Worm (Caenorhabditis elegans) whole organism, mixed stage, embryonic: Measurements from ENCODE around the gene Y71H2AM.3.

Experiments
- bed-3 ChIP-seq: fragments of 200-800 bp; sonication (Bioruptor generic); optimal IDR thresholded peaks from 3 replicates; lab custom pipeline; 2018; ENCODE audit warnings: mild to moderate bottlenecking, missing genetic modification characterization, moderate library complexity, missing compliant biosample characterization
- blmp-1 ChIP-seq: fragments of 150-350 bp; optimal IDR thresholded peaks from 2 replicates; lab custom pipeline; 2014; ENCODE audit warnings: missing biosample characterization, missing genetic modification characterization
- ceh-83 ChIP-seq: fragments of 200-800 bp; sonication (Bioruptor generic); optimal IDR thresholded peaks from 2 replicates; lab custom pipeline; 2018; ENCODE audit warnings: mild to moderate bottlenecking, missing genetic modification characterization, missing compliant biosample characterization
- ces-1 ChIP-seq: fragments of 150-350 bp; optimal IDR thresholded peaks from 2 replicates; lab custom pipeline; 2014; ENCODE audit warnings: missing biosample characterization, missing genetic modification reagents, missing genetic modification characterization
- elt-1 ChIP-seq: sonication (generic microtip); optimal IDR thresholded peaks from 2 replicates; lab custom pipeline; 2017; ENCODE audit warnings: missing genetic modification characterization, mild to moderate bottlenecking, missing compliant biosample characterization, antibody characterized with exemption, moderate library complexity, borderline replicate concordance; ENCODE audit not compliant: insufficient read depth
- elt-3 ChIP-seq: fragments of 150-350 bp; optimal IDR thresholded peaks from 2 replicates; lab custom pipeline; 2014; ENCODE audit warnings: missing biosample characterization, missing genetic modification characterization
- flh-1 ChIP-seq: fragments of 200-800 bp; sonication (Bioruptor generic); optimal IDR thresholded peaks from 2 replicates; lab custom pipeline; 2018; ENCODE audit warnings: mild to moderate bottlenecking, missing genetic modification characterization, moderate library complexity, missing compliant biosample characterization
- hlh-1 ChIP-seq: fragments of 150-350 bp; optimal IDR thresholded peaks from 2 replicates; lab custom pipeline; 2014; ENCODE audit warnings: missing biosample characterization, missing genetic modification reagents, missing genetic modification characterization
- lsy-2 ChIP-seq: fragments of 150-350 bp; optimal IDR thresholded peaks from 2 replicates; lab custom pipeline; 2014; ENCODE audit warnings: missing biosample characterization, missing genetic modification characterization
- nhr-237 ChIP-seq: fragments of 150-350 bp; optimal IDR thresholded peaks from 2 replicates; lab custom pipeline; 2014; ENCODE audit warnings: missing biosample characterization, missing genetic modification characterization
- nhr-28 ChIP-seq: fragments of 150-350 bp; optimal IDR thresholded peaks from 2 replicates; lab custom pipeline; 2014; ENCODE audit warnings: missing biosample characterization, missing genetic modification characterization
- pha-4 ChIP-seq: fragments of 150-350 bp; optimal IDR thresholded peaks from 2 replicates; lab custom pipeline; 2018; ENCODE audit warnings: missing biosample characterization, missing genetic modification reagents, missing genetic modification characterization
- unc-39 ChIP-seq: fragments of 150-350 bp; optimal IDR thresholded peaks from 2 replicates; lab custom pipeline; 2014; ENCODE audit warnings: missing biosample characterization, missing genetic modification characterization
- zip-8 ChIP-seq: fragments of 150-350 bp; optimal IDR thresholded peaks from 2 replicates; lab custom pipeline; 2014; ENCODE audit warnings: missing biosample characterization, missing genetic modification characterization

DNA sequence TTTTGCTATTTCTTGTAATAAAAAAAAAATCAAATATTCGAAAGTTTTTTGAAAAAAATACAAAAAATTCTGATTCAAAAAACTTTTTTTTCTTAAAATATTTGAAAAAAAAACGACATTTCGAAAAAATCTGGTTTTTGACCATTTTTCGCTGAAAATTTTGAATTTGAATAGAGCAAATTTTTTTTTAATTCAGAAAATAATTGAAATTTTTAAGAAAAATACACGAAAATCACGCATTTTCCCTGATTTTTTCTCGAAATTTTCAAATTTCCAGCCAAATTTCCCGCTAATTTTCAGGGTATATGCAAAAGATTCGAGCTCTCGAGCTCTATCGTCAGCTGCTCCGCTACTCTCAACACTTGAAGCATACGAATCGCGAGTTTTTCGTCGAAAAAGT, 21.5 kb downstream of the Y71H2AM.3 start, which contains the start of gene Y71H2AM.1:
- TF ChIP-seq elt-3 (no peak), bed-3 (GFP tag; lab: Kevin White, UChicago) (no peak), blmp-1 (tag; lab: Kevin White, UChicago) (no peak), pha-4 (tag; lab: Kevin White, UChicago) (no peak), zip-8 (no peak), hlh-1 (tag; lab: Kevin White, UChicago) (no peak), unc-39 (tag; lab: Kevin White, UChicago) (no peak), flh-1 (GFP tag; lab: Kevin White, UChicago) (no peak), elt-1 (tag; lab: Kevin White, UChicago) (no peak), ces-1 (GFP tag; lab: Kevin White, UChicago) (no peak), nhr-28 (no peak), nhr-237 (no peak), ceh-83 (no peak), lsy-2 (no peak)
